Worm (Caenorhabditis elegans): Measurements from ENCODE around the gene gln-6.

DNA sequence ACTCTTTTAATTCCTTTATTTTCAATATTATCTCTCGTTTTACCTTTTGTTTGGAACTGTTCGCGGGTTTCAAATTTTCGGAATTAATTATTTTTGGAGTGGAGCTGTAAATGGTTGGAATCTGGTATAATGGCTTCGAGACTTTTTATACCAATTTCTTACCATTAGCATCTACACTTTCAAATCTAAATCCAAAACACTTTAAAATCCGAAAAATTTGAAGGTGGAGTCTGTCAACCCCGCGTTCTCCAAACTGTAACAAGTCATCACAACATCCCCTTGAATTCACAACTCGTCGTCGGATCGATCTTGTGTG lies 16.7 kb upstream of the gln-6 start, which contains the start of gene nhr-97:
- TF ChIP-seq ztf-11 (tag; optimal IDR thresholded peaks at IDR 0.05) (no peak), ceh-43 (GFP tag; optimal IDR thresholded peaks at IDR 0.05) (no peak), lsy-2 (tag; optimal IDR thresholded peaks at IDR 0.05) (no peak), pha-4 (tag; optimal IDR thresholded peaks at IDR 0.05) (no peak), nhr-28 (tag; optimal IDR thresholded peaks at IDR 0.05) (no peak), elt-1 (tag; optimal IDR thresholded peaks at IDR 0.05; ENCODE audit: borderline replicate concordance, insufficient read depth) (no peak), nhr-237 (tag; optimal IDR thresholded peaks at IDR 0.05) (no peak), lin-32 (GFP tag; optimal IDR thresholded peaks at IDR 0.05) (no peak), ces-1 (GFP tag; optimal IDR thresholded peaks at IDR 0.05) (no peak), mab-5 (tag; optimal IDR thresholded peaks at IDR 0.05) (no peak), unc-62 (GFP tag; optimal IDR thresholded peaks at IDR 0.05) (no peak)

All from whole organism, mixed stage, embryonic.